Worm (Caenorhabditis elegans): ENCODE results near the gene W06G6.15.

DNA sequence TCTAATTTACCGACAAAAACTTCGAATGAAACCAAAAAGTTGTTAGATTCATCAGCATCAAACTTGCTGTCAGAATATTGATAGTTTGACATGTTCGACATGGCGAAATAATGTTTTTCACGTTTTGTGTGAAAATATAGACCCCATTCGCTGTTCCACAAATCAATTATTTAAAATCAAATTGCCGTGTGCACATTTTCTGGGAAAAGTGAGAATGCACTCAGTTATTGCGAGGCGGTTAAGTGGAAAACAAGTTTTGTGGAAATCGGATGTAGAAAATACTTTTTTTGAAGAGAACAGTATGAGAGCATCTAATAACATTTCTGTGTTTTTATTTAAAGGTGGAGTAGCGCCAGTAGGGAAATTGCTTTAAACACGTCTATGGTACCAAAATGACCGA, 39.4 kb downstream of the W06G6.15 start, which contains the start of gene srw-42:
- TF ChIP-seq lin-14 (GFP tag; optimal IDR thresholded peaks at IDR 0.05) (no peak), skn-1 (tag; optimal IDR thresholded peaks at IDR 0.05) (no peak), elt-2 (tag; optimal IDR thresholded peaks at IDR 0.05) (no peak), nhr-20 (tag; optimal IDR thresholded peaks at IDR 0.05) (no peak), mep-1 (tag; optimal IDR thresholded peaks at IDR 0.05) (no peak)

All from whole organism, L1 larva.